Worm (Caenorhabditis elegans): ENCODE data around the gene dhs-26.

Gene dhs-26

ce11 chrX:3347904-3348441 is 14.3 kb downstream of the dhs-26 start, which contains the start of gene ZK816.3:
Gene ZK816.3 (plus strand): TSS chrX:3348391.
- TF ChIP-seq mab-5 (tag; optimal IDR thresholded peaks at IDR 0.05) (no peak), elt-1 (tag; optimal IDR thresholded peaks at IDR 0.05; ENCODE audit: borderline replicate concordance, insufficient read depth) (no peak), mep-1 (tag; optimal IDR thresholded peaks at IDR 0.05) (no peak), nhr-76 (tag; optimal IDR thresholded peaks at IDR 0.05) (no peak), ceh-83 (GFP tag; optimal IDR thresholded peaks at IDR 0.05) (peak; percentile 78), nhr-28 (tag; optimal IDR thresholded peaks at IDR 0.05) (no peak), nhr-2 (tag; optimal IDR thresholded peaks at IDR 0.05) (no peak), unc-62 (GFP tag; optimal IDR thresholded peaks at IDR 0.05) (no peak), pha-4 (tag; optimal IDR thresholded peaks at IDR 0.05) (no peak), drap-1 (GFP tag; optimal IDR thresholded peaks at IDR 0.05) (peak; percentile 78), lin-32 (GFP tag; optimal IDR thresholded peaks at IDR 0.05) (peak; percentile 42), tbx-8 (GFP tag; optimal IDR thresholded peaks at IDR 0.05) (peak; percentile 38), unc-39 (tag; optimal IDR thresholded peaks at IDR 0.05) (no peak), ceh-43 (GFP tag; optimal IDR thresholded peaks at IDR 0.05) (peak; percentile 45), elt-3 (tag; optimal IDR thresholded peaks at IDR 0.05) (no peak), hlh-1 (tag; optimal IDR thresholded peaks at IDR 0.05) (peak; percentile 11), ham-2 (GFP tag; optimal IDR thresholded peaks at IDR 0.05) (peak; percentile 24), sem-2 (GFP tag; optimal IDR thresholded peaks at IDR 0.05) (peak; percentile 72), ces-1 (GFP tag; optimal IDR thresholded peaks at IDR 0.05) (no peak), flh-1 (GFP tag; optimal IDR thresholded peaks at IDR 0.05) (peak; percentile 24), bed-3 (GFP tag; optimal IDR thresholded peaks at IDR 0.05) (peak; percentile 51), nhr-237 (tag; optimal IDR thresholded peaks at IDR 0.05) (no peak), unc-120 (tag; optimal IDR thresholded peaks at IDR 0.05; ENCODE audit: poor library complexity, severe bottlenecking) (peak; percentile 47), blmp-1 (tag; optimal IDR thresholded peaks at IDR 0.05) (no peak), mls-2 (tag; optimal IDR thresholded peaks at IDR 0.05) (peak; percentile 82), M03D4.4 (tag; optimal IDR thresholded peaks at IDR 0.05) (peak; percentile 85), snpc-4 (tag; optimal IDR thresholded peaks at IDR 0.05) (no peak), lin-13 (tag; optimal IDR thresholded peaks at IDR 0.05) (peak; percentile 35), cnd-1 (tag; optimal IDR thresholded peaks at IDR 0.05) (peak; percentile 82), ztf-11 (tag; optimal IDR thresholded peaks at IDR 0.05) (no peak), zip-8 (tag; optimal IDR thresholded peaks at IDR 0.05) (no peak), ceh-39 (tag; optimal IDR thresholded peaks at IDR 0.05) (no peak), lsy-2 (tag; optimal IDR thresholded peaks at IDR 0.05) (no peak), sptf-1 (tag; optimal IDR thresholded peaks at IDR 0.05) (peak; percentile 79), nhr-12 (tag; optimal IDR thresholded peaks at IDR 0.05) (no peak)

ce11 chrX:3343620-3344197 is 18.6 kb downstream of the dhs-26 start:
- peak; percentile 41 for TF ChIP-seq sptf-1 (tag; optimal IDR thresholded peaks at IDR 0.05)
- peak; percentile 18 for TF ChIP-seq unc-120 (tag; optimal IDR thresholded peaks at IDR 0.05; ENCODE audit: poor library complexity, severe bottlenecking)
- no peak for TF ChIP-seq ceh-83 (GFP tag; optimal IDR thresholded peaks at IDR 0.05)
- no peak for TF ChIP-seq snpc-4 (tag; optimal IDR thresholded peaks at IDR 0.05)
- no peak for TF ChIP-seq tbx-8 (GFP tag; optimal IDR thresholded peaks at IDR 0.05)
- peak; percentile 92 for TF ChIP-seq elt-1 (tag; optimal IDR thresholded peaks at IDR 0.05; ENCODE audit: borderline replicate concordance, insufficient read depth)
- no peak for TF ChIP-seq ceh-39 (tag; optimal IDR thresholded peaks at IDR 0.05)
- TF ChIP-seq ceh-43 (GFP tag; optimal IDR thresholded peaks at IDR 0.05), result no peak
- no peak for TF ChIP-seq hlh-1 (tag; optimal IDR thresholded peaks at IDR 0.05)
- no peak for TF ChIP-seq mep-1 (tag; optimal IDR thresholded peaks at IDR 0.05)
- no peak for TF ChIP-seq nhr-237 (tag; optimal IDR thresholded peaks at IDR 0.05)
- TF ChIP-seq elt-3 (tag; optimal IDR thresholded peaks at IDR 0.05), result no peak
- TF ChIP-seq lin-13 (tag; optimal IDR thresholded peaks at IDR 0.05), result no peak
- TF ChIP-seq unc-39 (tag; optimal IDR thresholded peaks at IDR 0.05), result no peak
- no peak for TF ChIP-seq nhr-12 (tag; optimal IDR thresholded peaks at IDR 0.05)
- peak; percentile 0 for TF ChIP-seq M03D4.4 (tag; optimal IDR thresholded peaks at IDR 0.05)
- TF ChIP-seq ces-1 (GFP tag; optimal IDR thresholded peaks at IDR 0.05), result no peak

ce11 chrX:3339882-3340281 is 22.4 kb downstream of the dhs-26 start:
- TF ChIP-seq nhr-28 (tag; optimal IDR thresholded peaks at IDR 0.05) (no peak), unc-120 (tag; optimal IDR thresholded peaks at IDR 0.05; ENCODE audit: poor library complexity, severe bottlenecking) (peak; percentile 17)

All from whole organism, mixed stage, embryonic.